Worm (Caenorhabditis elegans) whole organism, midembryonic: Measurements from ENCODE around the gene str-35.

Experiments used
- T22C8.4 ChIP-seq: fragments of 200-800 bp; sonication (Bioruptor generic); IDR thresholded peaks from 2 replicates; pipeline ENCODE4 v1.3.6; 2022; ENCODE audit warnings: missing genetic modification characterization, missing compliant biosample characterization
- cog-1 ChIP-seq: sonication (generic microtip); optimal IDR thresholded peaks from 2 replicates; lab custom pipeline; 2016; ENCODE audit warnings: missing genetic modification characterization, missing compliant biosample characterization
- ztf-29 ChIP-seq: fragments of 200-800 bp; sonication (Bioruptor generic); IDR thresholded peaks from 2 replicates; pipeline ENCODE4 v1.3.6; 2022; ENCODE audit warnings: missing genetic modification reagents, missing genetic modification characterization, missing compliant biosample characterization

DNA sequence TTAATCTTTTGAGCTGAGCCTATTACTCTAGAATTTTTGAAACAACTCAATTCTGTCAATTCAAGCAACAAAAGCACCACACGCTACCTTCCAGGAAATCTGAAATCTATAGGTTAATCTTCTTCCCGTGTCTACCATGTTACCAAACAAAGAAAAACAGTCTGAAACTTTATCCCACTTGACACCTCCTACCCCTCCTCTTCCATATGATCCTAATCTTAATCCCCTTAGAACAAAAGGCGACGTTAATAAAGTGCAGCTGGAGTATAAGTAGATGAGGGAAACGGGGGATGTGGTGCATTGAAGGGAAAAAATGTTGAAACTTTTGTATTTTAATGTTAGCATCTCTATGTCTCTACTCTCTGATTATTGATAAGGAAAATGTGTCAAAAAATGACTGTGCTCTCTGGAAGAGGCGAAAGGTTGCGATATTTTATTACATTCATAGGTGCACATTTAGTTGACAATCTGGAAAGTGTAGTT, 21.5 kb downstream of the str-35 start:
- TF ChIP-seq ztf-29 (GFP tag; lab: Robert Waterston, UW) (no peak), cog-1 (tag; lab: Kevin White, UChicago) (no peak), T22C8.4 (GFP tag; lab: Robert Waterston, UW) (no peak)
